Worm (Caenorhabditis elegans) whole organism, mixed stage, embryonic: ENCODE data around the gene C10C5.4.
A peak's percentile ranks its signal among the peaks of the same experiment; 100 is the strongest.

ENCODE experiments used
- bed-3 ChIP-seq: fragments of 200-800 bp; sonication (Bioruptor generic); optimal IDR thresholded peaks from 3 replicates; lab custom pipeline; 2018; ENCODE audit warnings: mild to moderate bottlenecking, missing genetic modification characterization, moderate library complexity, missing compliant biosample characterization
- blmp-1 ChIP-seq: fragments of 150-350 bp; optimal IDR thresholded peaks from 2 replicates; lab custom pipeline; 2014; ENCODE audit warnings: missing biosample characterization, missing genetic modification characterization
- ceh-39 ChIP-seq: fragments of 150-350 bp; optimal IDR thresholded peaks from 2 replicates; lab custom pipeline; 2014; ENCODE audit warnings: missing biosample characterization, missing genetic modification characterization
- ceh-43 ChIP-seq: fragments of 200-800 bp; sonication (Bioruptor generic); optimal IDR thresholded peaks from 2 replicates; lab custom pipeline; 2018; ENCODE audit warnings: mild to moderate bottlenecking, missing genetic modification characterization, moderate library complexity, missing compliant biosample characterization
- ceh-83 ChIP-seq: fragments of 200-800 bp; sonication (Bioruptor generic); optimal IDR thresholded peaks from 2 replicates; lab custom pipeline; 2018; ENCODE audit warnings: mild to moderate bottlenecking, missing genetic modification characterization, missing compliant biosample characterization
- ces-1 ChIP-seq: fragments of 150-350 bp; optimal IDR thresholded peaks from 2 replicates; lab custom pipeline; 2014; ENCODE audit warnings: missing biosample characterization, missing genetic modification reagents, missing genetic modification characterization
- cnd-1 ChIP-seq: fragments of 200-800 bp; sonication (Bioruptor generic); optimal IDR thresholded peaks from 2 replicates; lab custom pipeline; 2018; ENCODE audit warnings: mild to moderate bottlenecking, missing genetic modification characterization, missing compliant biosample characterization
- drap-1 ChIP-seq: fragments of 200-800 bp; sonication (Bioruptor generic); optimal IDR thresholded peaks from 3 replicates; lab custom pipeline; 2018; ENCODE audit warnings: mild to moderate bottlenecking, missing genetic modification characterization, missing compliant biosample characterization
- elt-1 ChIP-seq: sonication (generic microtip); optimal IDR thresholded peaks from 2 replicates; lab custom pipeline; 2017; ENCODE audit warnings: missing genetic modification characterization, mild to moderate bottlenecking, missing compliant biosample characterization, antibody characterized with exemption, moderate library complexity, borderline replicate concordance; ENCODE audit not compliant: insufficient read depth
- elt-3 ChIP-seq: fragments of 150-350 bp; optimal IDR thresholded peaks from 2 replicates; lab custom pipeline; 2014; ENCODE audit warnings: missing biosample characterization, missing genetic modification characterization
- flh-1 ChIP-seq: fragments of 200-800 bp; sonication (Bioruptor generic); optimal IDR thresholded peaks from 2 replicates; lab custom pipeline; 2018; ENCODE audit warnings: mild to moderate bottlenecking, missing genetic modification characterization, moderate library complexity, missing compliant biosample characterization
- ham-2 ChIP-seq: fragments of 200-800 bp; sonication (Bioruptor generic); optimal IDR thresholded peaks from 2 replicates; lab custom pipeline; 2018; ENCODE audit warnings: mild to moderate bottlenecking, missing genetic modification characterization, missing compliant biosample characterization
- lin-13 ChIP-seq: fragments of 150-350 bp; optimal IDR thresholded peaks from 2 replicates; lab custom pipeline; 2014; ENCODE audit warnings: missing biosample characterization, missing genetic modification characterization
- lin-32 ChIP-seq: fragments of 200-800 bp; sonication (Bioruptor generic); optimal IDR thresholded peaks from 2 replicates; lab custom pipeline; 2018; ENCODE audit warnings: mild to moderate bottlenecking, missing genetic modification characterization, missing compliant biosample characterization
- lsy-2 ChIP-seq: fragments of 150-350 bp; optimal IDR thresholded peaks from 2 replicates; lab custom pipeline; 2014; ENCODE audit warnings: missing biosample characterization, missing genetic modification characterization
- mab-5 ChIP-seq: fragments of 150-350 bp; optimal IDR thresholded peaks from 2 replicates; lab custom pipeline; 2014; ENCODE audit warnings: missing biosample characterization, missing genetic modification characterization
- mep-1 ChIP-seq: fragments of 150-350 bp; optimal IDR thresholded peaks from 2 replicates; lab custom pipeline; 2017; ENCODE audit warnings: missing biosample characterization, missing genetic modification reagents, missing genetic modification characterization, inconsistent platforms
- mls-2 ChIP-seq: sonication (generic microtip); optimal IDR thresholded peaks from 2 replicates; lab custom pipeline; 2016; ENCODE audit warnings: mild to moderate bottlenecking, missing genetic modification characterization, moderate library complexity, missing compliant biosample characterization
- nhr-12 ChIP-seq: fragments of 150-350 bp; optimal IDR thresholded peaks from 2 replicates; lab custom pipeline; 2014; ENCODE audit warnings: missing biosample characterization, missing genetic modification characterization
- nhr-2 ChIP-seq: fragments of 150-350 bp; optimal IDR thresholded peaks from 2 replicates; lab custom pipeline; 2014; ENCODE audit warnings: missing biosample characterization, missing genetic modification characterization
- nhr-237 ChIP-seq: fragments of 150-350 bp; optimal IDR thresholded peaks from 2 replicates; lab custom pipeline; 2014; ENCODE audit warnings: missing biosample characterization, missing genetic modification characterization
- nhr-28 ChIP-seq: fragments of 150-350 bp; optimal IDR thresholded peaks from 2 replicates; lab custom pipeline; 2014; ENCODE audit warnings: missing biosample characterization, missing genetic modification characterization
- nhr-76 ChIP-seq: sonication (generic microtip); optimal IDR thresholded peaks from 2 replicates; lab custom pipeline; 2017; ENCODE audit warnings: missing biosample characterization, missing genetic modification characterization
- pha-4 ChIP-seq: fragments of 150-350 bp; optimal IDR thresholded peaks from 2 replicates; lab custom pipeline; 2018; ENCODE audit warnings: missing biosample characterization, missing genetic modification reagents, missing genetic modification characterization
- sem-2 ChIP-seq: fragments of 200-800 bp; sonication (Bioruptor generic); optimal IDR thresholded peaks from 2 replicates; lab custom pipeline; 2018; ENCODE audit warnings: mild to moderate bottlenecking, missing genetic modification characterization, missing compliant biosample characterization
- snpc-4 ChIP-seq: fragments of 150-350 bp; optimal IDR thresholded peaks from 2 replicates; lab custom pipeline; 2014; ENCODE audit warnings: missing biosample characterization, missing genetic modification characterization
- sptf-1 ChIP-seq: sonication (generic microtip); optimal IDR thresholded peaks from 2 replicates; lab custom pipeline; 2017; ENCODE audit warnings: mild to moderate bottlenecking, missing genetic modification characterization, moderate library complexity, missing compliant biosample characterization
- tbx-8 ChIP-seq: fragments of 200-800 bp; sonication (Bioruptor generic); optimal IDR thresholded peaks from 2 replicates; lab custom pipeline; 2018; ENCODE audit warnings: mild to moderate bottlenecking, missing genetic modification characterization, moderate library complexity, missing compliant biosample characterization
- unc-120 ChIP-seq: sonication (generic microtip); optimal IDR thresholded peaks from 2 replicates; lab custom pipeline; 2017; ENCODE audit warnings: missing genetic modification characterization, missing compliant biosample characterization; ENCODE audit not compliant: poor library complexity, severe bottlenecking
- unc-39 ChIP-seq: fragments of 150-350 bp; optimal IDR thresholded peaks from 2 replicates; lab custom pipeline; 2014; ENCODE audit warnings: missing biosample characterization, missing genetic modification characterization
- unc-62 ChIP-seq: fragments of 150-350 bp; optimal IDR thresholded peaks from 2 replicates; lab custom pipeline; 2014; ENCODE audit warnings: missing biosample characterization, missing genetic modification reagents, missing genetic modification characterization
- zip-8 ChIP-seq: fragments of 150-350 bp; optimal IDR thresholded peaks from 2 replicates; lab custom pipeline; 2014; ENCODE audit warnings: missing biosample characterization, missing genetic modification characterization
- ztf-11 ChIP-seq: fragments of 150-350 bp; optimal IDR thresholded peaks from 2 replicates; lab custom pipeline; 2014; ENCODE audit warnings: missing biosample characterization, missing genetic modification characterization

The C10C5.4 gene

ce11 chrIV:9336538-9337090 lies 41.7 kb upstream of the C10C5.4 start, which contains the start of gene T20D3.5:
Gene T20D3.5, plus strand, starts transcription at chrIV:9337040.
- TF ChIP-seq ces-1 (GFP tag; lab: Kevin White, UChicago) (no peak), elt-1 (tag; lab: Kevin White, UChicago) (no peak), nhr-12 (tag; lab: Kevin White, UChicago) (no peak)
- TF ChIP-seq, all 35 proteins: peak for 0

ce11 chrIV:9339205-9339604 lies 39.1 kb upstream of the C10C5.4 start, which contains the start of gene T20D3.6:
Gene T20D3.6, minus strand, starts transcription at chrIV:9339305.
- no peak for TF ChIP-seq nhr-237 (tag; lab: Kevin White, UChicago)
- TF ChIP-seq lsy-2, result no peak
- no peak for TF ChIP-seq ceh-43 (GFP tag; lab: Kevin White, UChicago)
- TF ChIP-seq flh-1, result no peak
- no peak for TF ChIP-seq unc-62 (GFP tag; lab: Kevin White, UChicago)
- TF ChIP-seq pha-4 (tag; lab: Kevin White, UChicago), result no peak
- TF ChIP-seq elt-1 (tag; lab: Kevin White, UChicago), result no peak
- no peak for TF ChIP-seq mep-1 (tag; lab: Kevin White, UChicago)
- no peak for TF ChIP-seq mls-2
- TF ChIP-seq drap-1 (GFP tag; lab: Kevin White, UChicago), result no peak
- TF ChIP-seq elt-3 (tag; lab: Kevin White, UChicago), result no peak
- TF ChIP-seq nhr-76 (tag; lab: Kevin White, UChicago), result no peak
- TF ChIP-seq cnd-1 (tag; lab: Kevin White, UChicago), result no peak
- no peak for TF ChIP-seq mab-5 (tag; lab: Kevin White, UChicago)
- no peak for TF ChIP-seq ztf-11 (tag; lab: Kevin White, UChicago)
- no peak for TF ChIP-seq sem-2 (GFP tag; lab: Kevin White, UChicago)
- TF ChIP-seq, all 35 proteins: peak for 0

ce11 chrIV:9341591-9341990 lies 36.8 kb upstream of the C10C5.4 start, which contains the start of gene vps-26:
Gene vps-26, minus strand, starts transcription at chrIV:9341790.
- TF ChIP-seq nhr-28 (no peak), zip-8 (tag; lab: Kevin White, UChicago) (no peak), lin-13 (tag; lab: Kevin White, UChicago) (no peak), unc-120 (tag; lab: Kevin White, UChicago) (no peak), unc-62 (GFP tag; lab: Kevin White, UChicago) (no peak), snpc-4 (no peak), ceh-39 (tag; lab: Kevin White, UChicago) (no peak), mep-1 (tag; lab: Kevin White, UChicago) (peak; percentile 7), elt-3 (tag; lab: Kevin White, UChicago) (no peak), elt-1 (tag; lab: Kevin White, UChicago) (no peak), ces-1 (GFP tag; lab: Kevin White, UChicago) (peak; percentile 5), drap-1 (GFP tag; lab: Kevin White, UChicago) (no peak)

ce11 chrIV:9343102-9343599 lies 35.2 kb upstream of the C10C5.4 start, which contains the start of gene pigc-1:
Gene pigc-1, minus strand, starts transcription at chrIV:9343152.
- TF ChIP-seq ceh-83 (GFP tag; lab: Kevin White, UChicago) (no peak), mep-1 (tag; lab: Kevin White, UChicago) (no peak), lin-32 (no peak), nhr-12 (tag; lab: Kevin White, UChicago) (no peak), ces-1 (GFP tag; lab: Kevin White, UChicago) (no peak), lin-13 (tag; lab: Kevin White, UChicago) (no peak), nhr-76 (tag; lab: Kevin White, UChicago) (no peak), sptf-1 (tag; lab: Kevin White, UChicago) (no peak), nhr-2 (no peak), bed-3 (no peak), tbx-8 (GFP tag; lab: Kevin White, UChicago) (no peak)

- no peak for TF ChIP-seq nhr-12 (tag; lab: Kevin White, UChicago)
- no peak for TF ChIP-seq flh-1
- no peak for TF ChIP-seq snpc-4
- no peak for TF ChIP-seq unc-120 (tag; lab: Kevin White, UChicago)
- no peak for TF ChIP-seq unc-62 (GFP tag; lab: Kevin White, UChicago)
- no peak for TF ChIP-seq drap-1 (GFP tag; lab: Kevin White, UChicago)
- no peak for TF ChIP-seq lin-32
- TF ChIP-seq blmp-1 (tag; lab: Kevin White, UChicago), result no peak
- TF ChIP-seq elt-1 (tag; lab: Kevin White, UChicago), result no peak
- TF ChIP-seq lin-13 (tag; lab: Kevin White, UChicago), result no peak
- TF ChIP-seq nhr-237 (tag; lab: Kevin White, UChicago), result no peak
- TF ChIP-seq lsy-2, result no peak
- TF ChIP-seq ham-2, result no peak
- no peak for TF ChIP-seq elt-3 (tag; lab: Kevin White, UChicago)
- TF ChIP-seq unc-39 (tag; lab: Kevin White, UChicago), result no peak
- no peak for TF ChIP-seq mab-5 (tag; lab: Kevin White, UChicago)
- no peak for TF ChIP-seq zip-8 (tag; lab: Kevin White, UChicago)
These were observed 24.6 kb upstream of the C10C5.4 start for ce11 chrIV:9353728-9354127.
